Fruit fly (Drosophila melanogaster) whole organism, embryonic: ENCODE data around the gene CG17754.

Source experiments
- CG1602 ChIP-seq: fragments of 200-800 bp; sonication (Bioruptor generic); optimal IDR thresholded peaks from 3 replicates; lab custom pipeline; 2016; ENCODE audit warnings: missing biosample characterization, missing genetic modification characterization
- CG30020 ChIP-seq: fragments of 200-800 bp; optimal IDR thresholded peaks from 2 replicates; lab custom pipeline; 2019; ENCODE audit warnings: missing biosample characterization, mild to moderate bottlenecking, missing genetic modification characterization, moderate library complexity
- CG5180 ChIP-seq: fragments of 200-800 bp; sonication (Bioruptor generic); optimal IDR thresholded peaks from 3 replicates; lab custom pipeline; 2017; ENCODE audit warnings: missing biosample characterization, missing genetic modification characterization, mild to moderate bottlenecking, moderate library complexity, missing genetic modification reagents
- CG7372 ChIP-seq: fragments of 200-800 bp; sonication (Bioruptor generic); IDR thresholded peaks from 2 replicates; pipeline ENCODE4 v1.3.6; 2022; ENCODE audit warnings: missing biosample characterization, missing genetic modification characterization
- CHES-1-like ChIP-seq: fragments of 200-800 bp; sonication (Bioruptor generic); optimal IDR thresholded peaks from 2 replicates; lab custom pipeline; 2016; ENCODE audit warnings: missing biosample characterization, missing genetic modification characterization
- Dad ChIP-seq: fragments of 200-800 bp; sonication (Bioruptor generic); optimal IDR thresholded peaks from 3 replicates; lab custom pipeline; 2016; ENCODE audit warnings: missing biosample characterization, missing genetic modification characterization
- Neu2 ChIP-seq: fragments of 200-800 bp; sonication (Bioruptor generic); optimal IDR thresholded peaks from 3 replicates; lab custom pipeline; 2016; ENCODE audit warnings: missing biosample characterization, missing genetic modification characterization, borderline replicate concordance
- Sox102F ChIP-seq: fragments of 200-800 bp; sonication (Bioruptor generic); optimal IDR thresholded peaks from 2 replicates; lab custom pipeline; 2018; ENCODE audit warnings: missing biosample characterization, mild to moderate bottlenecking, missing genetic modification characterization, moderate library complexity
- az2 ChIP-seq: fragments of 200-800 bp; sonication (Bioruptor generic); optimal IDR thresholded peaks from 3 replicates; lab custom pipeline; 2016; ENCODE audit warnings: missing biosample characterization, missing genetic modification characterization
- fru ChIP-seq: fragments of >200 bp; optimal IDR thresholded peaks from 2 replicates; lab custom pipeline; 2017
- schlank ChIP-seq: fragments of 200-800 bp; sonication (Bioruptor generic); optimal IDR thresholded peaks from 2 replicates; lab custom pipeline; 2018; ENCODE audit warnings: missing biosample characterization, mild to moderate bottlenecking, missing genetic modification characterization
- scrt ChIP-seq: fragments of 200-800 bp; sonication (Bioruptor generic); optimal IDR thresholded peaks from 2 replicates; lab custom pipeline; 2018; ENCODE audit warnings: missing biosample characterization, mild to moderate bottlenecking, missing genetic modification characterization, moderate library complexity

dm6 chrX:9247171-9247783 is 2.9 kb upstream of the CG17754 start, which contains the start of the genes amx and Dsor1:
- TF ChIP-seq Dad (GFP tag; lab: Kevin White, UChicago) (no peak), scrt (GFP tag; lab: Kevin White, UChicago) (no peak), Sox102F (GFP tag; lab: Kevin White, UChicago) (no peak), schlank (no peak), Neu2 (GFP tag; lab: Kevin White, UChicago) (no peak), CG30020 (peak; percentile 7), CG1602 (GFP tag; lab: Kevin White, UChicago) (no peak), CG5180 (GFP tag; lab: Kevin White, UChicago) (no peak), az2 (GFP tag; lab: Kevin White, UChicago) (no peak), CG7372 (GFP tag; lab: Robert Waterston, UW) (no peak), CHES-1-like (GFP tag; lab: Kevin White, UChicago) (no peak), fru (lab: Kevin White, UChicago) (no peak)
